Worm (Caenorhabditis elegans) whole organism, L3 larva: Measurements from ENCODE around the gene srh-186.

ENCODE experiments used
- R02D3.7 ChIP-seq: fragments of 150-350 bp; optimal IDR thresholded peaks from 2 replicates; lab custom pipeline; 2014; ENCODE audit warnings: missing biosample characterization, missing genetic modification characterization
- ZK546.5 ChIP-seq: sonication (generic microtip); optimal IDR thresholded peaks from 2 replicates; lab custom pipeline; 2017; ENCODE audit warnings: missing biosample characterization, missing genetic modification characterization
- ama-1 ChIP-seq: fragments of 150-350 bp; optimal IDR thresholded peaks from 2 replicates; lab custom pipeline; 2018
- ceh-16 ChIP-seq: sonication (generic microtip); optimal IDR thresholded peaks from 2 replicates; lab custom pipeline; 2017; ENCODE audit warnings: missing biosample characterization, missing genetic modification characterization
- ceh-28 ChIP-seq: fragments of 150-350 bp; optimal IDR thresholded peaks from 2 replicates; lab custom pipeline; 2014; ENCODE audit warnings: missing biosample characterization, missing genetic modification reagents, missing genetic modification characterization
- ceh-9 ChIP-seq: sonication (generic microtip); optimal IDR thresholded peaks from 2 replicates; lab custom pipeline; 2018; ENCODE audit warnings: missing biosample characterization, missing genetic modification characterization
- egl-27 ChIP-seq: sonication (generic microtip); optimal IDR thresholded peaks from 4 replicates; lab custom pipeline; 2017; ENCODE audit warnings: missing biosample characterization, missing genetic modification reagents, missing genetic modification characterization
- egl-5 ChIP-seq: fragments of 150-350 bp; optimal IDR thresholded peaks from 2 replicates; lab custom pipeline; 2017; ENCODE audit warnings: missing biosample characterization, missing genetic modification reagents, missing genetic modification characterization, inconsistent platforms
- elt-1 ChIP-seq: fragments of 150-350 bp; optimal IDR thresholded peaks from 2 replicates; lab custom pipeline; 2014; ENCODE audit warnings: missing biosample characterization, missing genetic modification characterization
- elt-2 ChIP-seq: sonication (generic microtip); optimal IDR thresholded peaks from 2 replicates; lab custom pipeline; 2016; ENCODE audit warnings: missing genetic modification reagents, mild to moderate bottlenecking, missing genetic modification characterization, missing compliant biosample characterization
- elt-3 ChIP-seq, 3 experiments: fragments of 150-350 bp in 1 of 3; sonication (generic microtip) in 2 of 3; optimal IDR thresholded peaks; 2 replicates in 2 of 3; 4 replicates in 1 of 3; lab custom pipeline; 2014 to 2017; ENCODE audit warnings: missing biosample characterization in 3 of 3, missing genetic modification characterization in 3 of 3
- eor-1 ChIP-seq, 2 experiments: fragments of 150-350 bp; optimal IDR thresholded peaks; 2 replicates each; lab custom pipeline; 2014 to 2018; ENCODE audit warnings: missing biosample characterization in 2 of 2, missing genetic modification characterization in 2 of 2
- fkh-2 ChIP-seq: fragments of 150-350 bp; optimal IDR thresholded peaks from 2 replicates; lab custom pipeline; 2014; ENCODE audit warnings: missing biosample characterization, missing genetic modification reagents, missing genetic modification characterization
- fos-1 ChIP-seq: fragments of 150-350 bp; optimal IDR thresholded peaks from 2 replicates; lab custom pipeline; 2014; ENCODE audit warnings: missing biosample characterization, missing genetic modification characterization
- jun-1 ChIP-seq: fragments of 150-350 bp; optimal IDR thresholded peaks from 2 replicates; lab custom pipeline; 2014; ENCODE audit warnings: missing biosample characterization, missing genetic modification reagents, missing genetic modification characterization
- lin-15B ChIP-seq: fragments of 150-350 bp; optimal IDR thresholded peaks from 2 replicates; lab custom pipeline; 2014; ENCODE audit warnings: missing biosample characterization, missing genetic modification characterization
- nfya-1 ChIP-seq: sonication (generic microtip); optimal IDR thresholded peaks from 2 replicates; lab custom pipeline; 2017; ENCODE audit warnings: missing genetic modification characterization, mild to moderate bottlenecking, missing compliant biosample characterization, antibody characterized with exemption, moderate library complexity; ENCODE audit not compliant: insufficient read depth
- nhr-11 ChIP-seq: fragments of 150-350 bp; optimal IDR thresholded peaks from 2 replicates; lab custom pipeline; 2014; ENCODE audit warnings: missing biosample characterization, missing genetic modification characterization
- nhr-12 ChIP-seq: fragments of 150-350 bp; optimal IDR thresholded peaks from 2 replicates; lab custom pipeline; 2014; ENCODE audit warnings: missing biosample characterization, missing genetic modification characterization
- nhr-23 ChIP-seq: fragments of 150-350 bp; optimal IDR thresholded peaks from 2 replicates; lab custom pipeline; 2014; ENCODE audit warnings: missing biosample characterization, missing genetic modification reagents, missing genetic modification characterization
- nhr-237 ChIP-seq: fragments of 150-350 bp; optimal IDR thresholded peaks from 2 replicates; lab custom pipeline; 2014; ENCODE audit warnings: missing biosample characterization, missing genetic modification characterization
- nhr-25 ChIP-seq: sonication (generic microtip); optimal IDR thresholded peaks from 2 replicates; lab custom pipeline; 2017; ENCODE audit warnings: missing biosample characterization, missing genetic modification characterization
- nhr-28 ChIP-seq: fragments of 150-350 bp; optimal IDR thresholded peaks from 2 replicates; lab custom pipeline; 2014; ENCODE audit warnings: missing biosample characterization, missing genetic modification characterization
- nhr-43 ChIP-seq: sonication (generic microtip); optimal IDR thresholded peaks from 2 replicates; lab custom pipeline; 2016; ENCODE audit warnings: mild to moderate bottlenecking, missing genetic modification characterization, missing compliant biosample characterization; ENCODE audit not compliant: poor library complexity, severe bottlenecking
- nhr-67 ChIP-seq: fragments of 150-350 bp; optimal IDR thresholded peaks from 2 replicates; lab custom pipeline; 2014; ENCODE audit warnings: missing biosample characterization, missing genetic modification characterization
- pha-4 ChIP-seq: fragments of 150-350 bp; optimal IDR thresholded peaks from 2 replicates; lab custom pipeline; 2014; ENCODE audit warnings: missing biosample characterization, missing genetic modification reagents, missing genetic modification characterization
- sea-2 ChIP-seq: fragments of 150-350 bp; sonication (generic microtip); optimal IDR thresholded peaks from 4 replicates; lab custom pipeline; 2014; ENCODE audit warnings: missing biosample characterization, missing genetic modification reagents, missing genetic modification characterization
- skn-1 ChIP-seq: fragments of 150-350 bp; optimal IDR thresholded peaks from 2 replicates; lab custom pipeline; 2014; ENCODE audit warnings: missing biosample characterization, missing genetic modification characterization
- snpc-4 ChIP-seq: fragments of 150-350 bp; optimal IDR thresholded peaks from 2 replicates; lab custom pipeline; 2014; ENCODE audit warnings: missing biosample characterization, missing genetic modification characterization
- tbx-2 ChIP-seq: sonication (generic microtip); optimal IDR thresholded peaks from 2 replicates; lab custom pipeline; 2016; ENCODE audit warnings: mild to moderate bottlenecking, missing genetic modification characterization, missing compliant biosample characterization
- zag-1 ChIP-seq: fragments of 150-350 bp; optimal IDR thresholded peaks from 2 replicates; lab custom pipeline; 2014; ENCODE audit warnings: missing biosample characterization, missing genetic modification characterization
- ztf-11 ChIP-seq: fragments of 150-350 bp; optimal IDR thresholded peaks from 2 replicates; lab custom pipeline; 2014; ENCODE audit warnings: missing biosample characterization, missing genetic modification characterization

The srh-186 gene

DNA sequence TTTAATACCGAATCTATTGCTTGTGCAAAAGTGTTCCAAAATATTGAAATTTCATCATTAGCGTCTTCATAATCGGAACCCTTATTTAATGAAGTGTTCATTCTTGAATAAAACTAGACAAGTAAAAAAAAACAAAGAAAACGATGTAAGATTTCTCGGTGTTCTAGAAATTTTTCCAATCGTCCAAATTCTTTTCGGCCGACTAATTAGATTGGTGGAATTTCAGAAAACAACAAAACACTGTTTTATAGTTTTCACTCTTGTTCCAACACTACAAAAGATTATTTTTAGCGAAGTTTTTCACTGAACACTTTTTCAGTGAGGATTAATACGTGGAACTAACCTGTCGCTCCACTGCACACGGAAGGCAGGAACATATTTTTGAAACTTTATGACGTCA is 2.8 kb upstream of the srh-186 start, which contains the start of gene srw-56:
Gene srw-56, minus strand, starts transcription at position 101 of the 400 bp plus-strand sequence.
- TF ChIP-seq ceh-16 (tag; lab: Kevin White, UChicago): no peak
- TF ChIP-seq sea-2 (GFP tag; lab: Kevin White, UChicago): no peak
- TF ChIP-seq lin-15B (tag; lab: Kevin White, UChicago): no peak
- no peak for TF ChIP-seq nhr-23
- no peak for TF ChIP-seq nhr-43
- TF ChIP-seq ZK546.5 (tag; lab: Kevin White, UChicago): no peak

DNA sequence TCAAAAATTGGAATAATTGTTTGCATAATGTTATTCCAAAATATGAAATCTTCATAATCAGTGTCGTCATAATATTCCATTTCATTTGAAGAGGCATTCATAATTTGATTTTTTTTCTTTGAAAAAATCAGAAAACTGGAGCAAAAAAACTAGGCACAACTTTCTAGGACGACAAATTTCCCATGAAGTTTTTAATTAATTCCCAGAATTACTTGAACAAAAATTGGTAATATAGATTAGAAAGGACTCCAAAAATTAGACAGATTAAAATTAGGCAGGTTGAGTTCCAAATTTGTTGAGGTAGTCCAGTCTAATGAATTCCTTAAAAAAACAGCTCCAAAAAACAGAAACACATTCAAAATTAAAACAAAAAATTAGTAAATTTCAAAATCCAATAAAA is 665 bp upstream of the srh-186 start, which contains the start of gene srw-57:
Gene srw-57, minus strand, starts transcription at position 101 of the 400 bp plus-strand sequence.
- TF ChIP-seq nhr-25 (tag; lab: Kevin White, UChicago) (no peak), fos-1 (tag; lab: Kevin White, UChicago) (no peak), skn-1 (tag; lab: Kevin White, UChicago) (no peak), zag-1 (tag; lab: Kevin White, UChicago) (no peak), elt-1 (tag; lab: Kevin White, UChicago) (no peak)

- no peak for TF ChIP-seq nfya-1 (tag; lab: Kevin White, UChicago)
- TF ChIP-seq jun-1 (tag; lab: Kevin White, UChicago): no peak
- no peak for TF ChIP-seq elt-1 (tag; lab: Kevin White, UChicago)
- TF ChIP-seq ama-1: no peak
- TF ChIP-seq ceh-9 (tag; lab: Kevin White, UChicago): no peak
- TF ChIP-seq lin-15B (tag; lab: Kevin White, UChicago): no peak
- no peak for TF ChIP-seq elt-3 (tag; optimal IDR thresholded peaks at IDR 0.05; lab: Kevin White, UChicago)
- no peak for TF ChIP-seq ceh-28 (tag; lab: Kevin White, UChicago)
- TF ChIP-seq fkh-2 (tag; lab: Kevin White, UChicago): no peak
- no peak for TF ChIP-seq nhr-11
- no peak for TF ChIP-seq ztf-11 (tag; lab: Kevin White, UChicago)
- TF ChIP-seq ceh-16 (tag; lab: Kevin White, UChicago): no peak
- no peak for TF ChIP-seq eor-1 (tag; optimal IDR thresholded peaks at IDR 0.05; lab: Kevin White, UChicago)
- TF ChIP-seq ZK546.5 (tag; lab: Kevin White, UChicago): no peak
- no peak for TF ChIP-seq zag-1 (tag; lab: Kevin White, UChicago)
- TF ChIP-seq nhr-12 (tag; lab: Kevin White, UChicago): no peak
- no peak for TF ChIP-seq pha-4
- TF ChIP-seq tbx-2 (tag; lab: Kevin White, UChicago): no peak
These were observed 1.5 kb downstream of the srh-186 start, which contains the start of gene F36G9.3 for ce11 chrV:15957098-15957497. F36G9.3 (plus strand) TSS chrV:15957398.

DNA sequence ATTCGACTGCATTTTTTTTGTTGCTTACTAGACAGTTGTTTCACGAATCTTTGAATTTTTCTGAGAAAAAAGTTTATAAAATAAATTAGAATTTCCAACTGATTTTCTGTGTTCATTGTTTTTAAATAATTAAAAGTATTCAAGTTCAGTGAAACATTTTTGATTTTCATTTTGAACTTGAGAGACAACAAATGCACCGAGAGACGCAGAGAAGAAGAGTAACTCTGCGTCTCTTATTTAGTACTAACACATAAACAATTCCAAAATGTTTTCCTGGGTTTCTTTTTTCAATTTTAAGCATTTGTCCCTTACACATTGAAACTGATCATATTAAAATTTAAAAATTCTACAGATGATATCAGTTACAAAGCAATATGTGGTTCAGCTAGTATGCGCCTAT is 3.9 kb downstream of the srh-186 start:
- no peak for TF ChIP-seq fkh-2 (tag; lab: Kevin White, UChicago)
- TF ChIP-seq elt-1 (tag; lab: Kevin White, UChicago): no peak
- no peak for TF ChIP-seq egl-27 (tag; lab: Kevin White, UChicago)
- no peak for TF ChIP-seq zag-1 (tag; lab: Kevin White, UChicago)
- no peak for TF ChIP-seq ceh-9 (tag; lab: Kevin White, UChicago)
- TF ChIP-seq egl-5: no peak
- no peak for TF ChIP-seq snpc-4
- no peak for TF ChIP-seq nhr-67 (tag; lab: Kevin White, UChicago)
- TF ChIP-seq lin-15B (tag; lab: Kevin White, UChicago): no peak
- no peak for TF ChIP-seq nhr-12 (tag; lab: Kevin White, UChicago)
- TF ChIP-seq nhr-23: no peak
- no peak for TF ChIP-seq pha-4
- no peak for TF ChIP-seq nhr-11
- TF ChIP-seq nhr-43: no peak
- TF ChIP-seq ceh-16 (tag; lab: Kevin White, UChicago): no peak
- TF ChIP-seq elt-2 (tag; lab: Kevin White, UChicago): no peak
- TF ChIP-seq R02D3.7 (tag; lab: Kevin White, UChicago): no peak
- no peak for TF ChIP-seq nhr-237 (tag; lab: Kevin White, UChicago)
- TF ChIP-seq jun-1 (tag; lab: Kevin White, UChicago): no peak

DNA sequence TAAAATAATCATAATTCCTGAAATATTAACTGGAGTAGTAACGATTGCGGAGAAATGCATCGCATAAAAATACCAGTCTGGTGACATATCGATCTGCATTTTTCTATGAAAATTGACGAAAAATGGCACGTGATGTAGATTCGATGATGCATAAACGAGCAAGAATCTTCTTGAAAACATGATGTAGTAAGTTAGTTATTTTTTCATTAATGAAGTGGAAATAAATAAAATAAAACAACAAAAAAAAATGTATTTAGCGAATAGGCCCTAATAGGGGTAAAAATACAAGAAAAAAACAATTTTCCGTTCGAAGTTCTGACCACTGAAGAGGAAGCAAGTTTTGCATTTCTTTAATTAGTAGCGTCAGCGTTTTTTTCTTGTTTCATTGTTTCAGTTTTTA is 9.5 kb downstream of the srh-186 start, which contains the start of gene sri-2:
Gene sri-2, minus strand, starts transcription at position 101 of the 400 bp plus-strand sequence.
- TF ChIP-seq sea-2 (GFP tag; lab: Kevin White, UChicago) (no peak), skn-1 (tag; lab: Kevin White, UChicago) (no peak), ceh-9 (tag; lab: Kevin White, UChicago) (no peak), nhr-11 (no peak), nfya-1 (tag; lab: Kevin White, UChicago) (no peak), nhr-28 (tag; lab: Kevin White, UChicago) (no peak)
- TF ChIP-seq, all 47 proteins: peak for 0
